Fruit fly (Drosophila melanogaster) whole organism, embryonic: ENCODE data around the gene Usp5.

ENCODE experiments used
- Atf3 ChIP-seq: fragments of 200-800 bp; sonication (Bioruptor generic); optimal IDR thresholded peaks from 3 replicates; lab custom pipeline; 2016; ENCODE audit warnings: missing biosample characterization, missing genetic modification characterization
- CG10654 ChIP-seq: fragments of 200-800 bp; sonication (Bioruptor generic); optimal IDR thresholded peaks from 2 replicates; lab custom pipeline; 2016; ENCODE audit warnings: missing biosample characterization, missing genetic modification characterization
- CG11247 ChIP-seq: fragments of 200-800 bp; sonication (Bioruptor generic); IDR thresholded peaks from 2 replicates; pipeline ENCODE4 v1.3.6; 2022; ENCODE audit warnings: missing biosample characterization, missing genetic modification characterization
- CG11398 ChIP-seq: fragments of 200-800 bp; sonication (Bioruptor generic); optimal IDR thresholded peaks from 2 replicates; lab custom pipeline; 2016; ENCODE audit warnings: missing biosample characterization, missing genetic modification characterization
- CG12155 ChIP-seq: fragments of 200-800 bp; sonication (Bioruptor generic); optimal IDR thresholded peaks from 3 replicates; lab custom pipeline; 2016; ENCODE audit warnings: missing biosample characterization, missing genetic modification characterization
- CG12391 ChIP-seq: fragments of 200-800 bp; sonication (Bioruptor generic); optimal IDR thresholded peaks from 3 replicates; lab custom pipeline; 2018; ENCODE audit warnings: missing biosample characterization, mild to moderate bottlenecking, missing genetic modification characterization, moderate library complexity
- CG12942 ChIP-seq: fragments of 200-800 bp; sonication (Bioruptor generic); optimal IDR thresholded peaks from 3 replicates; lab custom pipeline; 2016; ENCODE audit warnings: missing biosample characterization, missing genetic modification characterization
- CG15011 ChIP-seq: fragments of 200-800 bp; sonication (Bioruptor generic); optimal IDR thresholded peaks from 3 replicates; lab custom pipeline; 2018; ENCODE audit warnings: missing biosample characterization, mild to moderate bottlenecking, missing genetic modification characterization
- CG15269 ChIP-seq: fragments of 200-800 bp; sonication (Bioruptor generic); optimal IDR thresholded peaks from 2 replicates; lab custom pipeline; 2018; ENCODE audit warnings: missing biosample characterization, mild to moderate bottlenecking, missing genetic modification characterization, moderate library complexity
- CG1603 ChIP-seq: fragments of 200-800 bp; sonication (Bioruptor generic); optimal IDR thresholded peaks from 2 replicates; lab custom pipeline; 2019; ENCODE audit warnings: missing biosample characterization, mild to moderate bottlenecking, missing genetic modification characterization, moderate library complexity
- CG16779 ChIP-seq: fragments of 200-800 bp; sonication (Bioruptor generic); IDR thresholded peaks from 2 replicates; pipeline ENCODE4 v1.3.6; 2022; ENCODE audit warnings: missing biosample characterization, missing genetic modification characterization
- CG17912 ChIP-seq: fragments of 200-800 bp; sonication (Bioruptor generic); optimal IDR thresholded peaks from 2 replicates; lab custom pipeline; 2018; ENCODE audit warnings: missing biosample characterization, mild to moderate bottlenecking, missing genetic modification characterization
- CG1832 ChIP-seq: fragments of 200-800 bp; sonication (Bioruptor generic); optimal IDR thresholded peaks from 2 replicates; lab custom pipeline; 2017; ENCODE audit warnings: missing biosample characterization, mild to moderate bottlenecking, missing genetic modification characterization, inconsistent platforms
- CG2202 ChIP-seq: fragments of 200-800 bp; sonication (Bioruptor generic); optimal IDR thresholded peaks from 2 replicates; lab custom pipeline; 2018; ENCODE audit warnings: missing biosample characterization, mild to moderate bottlenecking, missing genetic modification characterization
- CG2712 ChIP-seq: fragments of 200-800 bp; optimal IDR thresholded peaks from 3 replicates; lab custom pipeline; 2019; ENCODE audit warnings: missing biosample characterization, mild to moderate bottlenecking, missing genetic modification characterization, moderate library complexity
- CG30403 ChIP-seq: fragments of 200-800 bp; sonication (Bioruptor generic); optimal IDR thresholded peaks from 3 replicates; lab custom pipeline; 2016; ENCODE audit warnings: missing biosample characterization, missing genetic modification characterization
- CG3163 ChIP-seq: fragments of 200-800 bp; sonication (Bioruptor generic); optimal IDR thresholded peaks from 3 replicates; lab custom pipeline; 2016; ENCODE audit warnings: missing biosample characterization, missing genetic modification characterization
- CG4360 ChIP-seq: fragments of 200-800 bp; sonication (Bioruptor generic); IDR thresholded peaks from 2 replicates; pipeline ENCODE4 v1.3.6; 2022; ENCODE audit warnings: missing biosample characterization, missing genetic modification characterization
- CG6683 ChIP-seq: fragments of 200-800 bp; sonication (Bioruptor generic); optimal IDR thresholded peaks from 2 replicates; lab custom pipeline; 2017; ENCODE audit warnings: missing biosample characterization, mild to moderate bottlenecking, missing genetic modification characterization, missing genetic modification reagents
- CG8478 ChIP-seq: fragments of >200 bp; optimal IDR thresholded peaks from 2 replicates; lab custom pipeline; 2018
- CG9437 ChIP-seq: fragments of 200-800 bp; sonication (Bioruptor generic); optimal IDR thresholded peaks from 2 replicates; lab custom pipeline; 2018; ENCODE audit warnings: missing biosample characterization, mild to moderate bottlenecking, missing genetic modification characterization
- CHES-1-like ChIP-seq: fragments of 200-800 bp; sonication (Bioruptor generic); optimal IDR thresholded peaks from 2 replicates; lab custom pipeline; 2016; ENCODE audit warnings: missing biosample characterization, missing genetic modification characterization
- Dbx ChIP-seq: fragments of 200-800 bp; sonication (Bioruptor generic); IDR thresholded peaks from 3 replicates; pipeline ENCODE4 v1.3.6; 2022; ENCODE audit warnings: missing biosample characterization, missing genetic modification characterization
- Drgx ChIP-seq: fragments of 200-800 bp; sonication (Bioruptor generic); IDR thresholded peaks from 2 replicates; pipeline ENCODE4 v1.3.6; 2022; ENCODE audit warnings: missing biosample characterization, missing genetic modification characterization
- HLH3B ChIP-seq: fragments of 200-800 bp; sonication (Bioruptor generic); IDR thresholded peaks from 2 replicates; pipeline ENCODE4 v1.3.6; 2022; ENCODE audit warnings: missing biosample characterization, missing genetic modification characterization
- Hmx ChIP-seq: fragments of 200-800 bp; sonication (Bioruptor generic); optimal IDR thresholded peaks from 2 replicates; lab custom pipeline; 2016; ENCODE audit warnings: missing biosample characterization, missing genetic modification characterization
- Oaz ChIP-seq: fragments of 200-800 bp; sonication (Bioruptor generic); IDR thresholded peaks from 2 replicates; pipeline ENCODE4 v1.3.6; 2022; ENCODE audit warnings: missing biosample characterization, missing genetic modification characterization
- Opbp ChIP-seq: fragments of 200-800 bp; sonication (Bioruptor generic); IDR thresholded peaks from 3 replicates; pipeline ENCODE4 v1.3.6; 2022; ENCODE audit warnings: missing biosample characterization, missing genetic modification characterization; ENCODE audit not compliant: partially characterized antibody
- Rfx ChIP-seq: fragments of 200-800 bp; sonication (Bioruptor generic); IDR thresholded peaks from 2 replicates; pipeline ENCODE4 v1.3.6; 2022; ENCODE audit warnings: missing biosample characterization, missing genetic modification characterization
- Sox102F ChIP-seq: fragments of 200-800 bp; sonication (Bioruptor generic); optimal IDR thresholded peaks from 2 replicates; lab custom pipeline; 2018; ENCODE audit warnings: missing biosample characterization, mild to moderate bottlenecking, missing genetic modification characterization, moderate library complexity
- amos ChIP-seq: fragments of 200-800 bp; sonication (Bioruptor generic); IDR thresholded peaks from 2 replicates; pipeline ENCODE4 v1.3.6; 2022; ENCODE audit warnings: missing biosample characterization, missing genetic modification characterization; ENCODE audit not compliant: partially characterized antibody
- ato ChIP-seq: fragments of 200-800 bp; sonication (Bioruptor generic); IDR thresholded peaks from 2 replicates; pipeline ENCODE4 v1.3.6; 2022; ENCODE audit warnings: missing biosample characterization, missing genetic modification characterization; ENCODE audit not compliant: partially characterized antibody
- crol ChIP-seq: fragments of 200-800 bp; sonication (Bioruptor generic); IDR thresholded peaks from 2 replicates; pipeline ENCODE4 v1.3.6; 2022; ENCODE audit warnings: missing biosample characterization, missing genetic modification characterization
- da ChIP-seq: fragments of 200-800 bp; sonication (Bioruptor generic); optimal IDR thresholded peaks from 2 replicates; lab custom pipeline; 2016; ENCODE audit warnings: missing biosample characterization, missing genetic modification characterization
- dpn ChIP-seq, 2 experiments: fragments of 200-800 bp; sonication (Bioruptor generic); optimal IDR thresholded peaks; 3 replicates each; lab custom pipeline; 2016; ENCODE audit warnings: missing biosample characterization in 2 of 2, missing genetic modification characterization in 2 of 2
- eyg ChIP-seq: fragments of 200-800 bp; sonication (Bioruptor generic); optimal IDR thresholded peaks from 3 replicates; lab custom pipeline; 2016; ENCODE audit warnings: missing biosample characterization, missing genetic modification characterization
- grau ChIP-seq: fragments of 200-800 bp; optimal IDR thresholded peaks from 3 replicates; lab custom pipeline; 2019; ENCODE audit warnings: missing biosample characterization, mild to moderate bottlenecking, missing genetic modification characterization, moderate library complexity
- ham ChIP-seq: fragments of 200-800 bp; sonication (Bioruptor generic); IDR thresholded peaks from 2 replicates; pipeline ENCODE4 v1.3.6; 2022; ENCODE audit warnings: missing biosample characterization, missing genetic modification characterization
- kni ChIP-seq: fragments of 200-800 bp; sonication (Bioruptor generic); optimal IDR thresholded peaks from 3 replicates; lab custom pipeline; 2017; ENCODE audit warnings: mild to moderate bottlenecking, missing biosample characterization, missing genetic modification reagents, missing genetic modification characterization
- lilli ChIP-seq: fragments of 200-800 bp; sonication (Bioruptor generic); optimal IDR thresholded peaks from 3 replicates; lab custom pipeline; 2016; ENCODE audit warnings: missing biosample characterization, missing genetic modification characterization
- lola ChIP-seq, 3 experiments: fragments of >200 bp in 2 of 3; fragments of 200-800 bp in 1 of 3; sonication (Bioruptor generic) in 1 of 3; optimal IDR thresholded peaks; 2 replicates each; lab custom pipeline; 2017 to 2019; ENCODE audit warnings: missing biosample characterization in 3 of 3, missing genetic modification characterization in 3 of 3, mild to moderate bottlenecking in 1 of 3, moderate library complexity in 1 of 3
- pan ChIP-seq, 4 experiments: fragments of >200 bp in 3 of 4; fragments of 200-800 bp in 1 of 4; sonication (Bioruptor generic) in 1 of 4; optimal IDR thresholded peaks in 3 of 4; IDR thresholded peaks in 1 of 4; 2 replicates each; pipeline versions ENCODE4 v1.3.6 to Lab custom; 2017 to 2022; ENCODE audit warnings: missing biosample characterization in 2 of 4, missing genetic modification characterization in 2 of 4, mixed read lengths in 1 of 4
- pho ChIP-seq: fragments of 200-800 bp; sonication (Bioruptor generic); optimal IDR thresholded peaks from 2 replicates; lab custom pipeline; 2016; ENCODE audit warnings: missing biosample characterization, missing genetic modification characterization
- pita ChIP-seq: fragments of 200-800 bp; sonication (Bioruptor generic); optimal IDR thresholded peaks from 2 replicates; lab custom pipeline; 2017; ENCODE audit warnings: missing biosample characterization, mild to moderate bottlenecking, missing genetic modification characterization
- pum ChIP-seq: fragments of 200-800 bp; sonication (Bioruptor generic); optimal IDR thresholded peaks from 2 replicates; lab custom pipeline; 2016; ENCODE audit warnings: missing biosample characterization, missing genetic modification characterization
- repo ChIP-seq: fragments of 200-800 bp; sonication (Bioruptor generic); optimal IDR thresholded peaks from 2 replicates; lab custom pipeline; 2016; ENCODE audit warnings: missing biosample characterization, missing genetic modification characterization
- stc ChIP-seq: fragments of 200-800 bp; sonication (Bioruptor generic); IDR thresholded peaks from 2 replicates; pipeline ENCODE4 v1.3.6; 2022; ENCODE audit warnings: missing biosample characterization, missing genetic modification characterization
- tap ChIP-seq: fragments of 200-800 bp; optimal IDR thresholded peaks from 3 replicates; lab custom pipeline; 2019; ENCODE audit warnings: missing biosample characterization, mild to moderate bottlenecking, missing genetic modification characterization, moderate library complexity
- usp ChIP-seq: fragments of >200 bp; optimal IDR thresholded peaks from 2 replicates; lab custom pipeline; 2017; ENCODE audit warnings: missing biosample characterization, missing genetic modification characterization
- wdn ChIP-seq: fragments of 200-800 bp; sonication (Bioruptor generic); IDR thresholded peaks from 2 replicates; pipeline ENCODE4 v1.3.6; 2022; ENCODE audit warnings: missing biosample characterization, missing genetic modification characterization
- zf30C ChIP-seq: fragments of 200-800 bp; sonication (Bioruptor generic); optimal IDR thresholded peaks from 3 replicates; lab custom pipeline; 2018; ENCODE audit warnings: missing biosample characterization, mild to moderate bottlenecking, missing genetic modification characterization

Usp5 gene

dm6 chr3L:3179474-3179873, 31.3 kb upstream of the Usp5 start (continued):
- TF ChIP-seq CG11398 (GFP tag; lab: Kevin White, UChicago) (peak; percentile 24), grau (tag; lab: Kevin White, UChicago) (peak; percentile 87), CG17912 (GFP tag; lab: Kevin White, UChicago) (no peak), Hmx (GFP tag; lab: Kevin White, UChicago) (no peak), Opbp (GFP tag; lab: Robert Waterston, UW) (no peak), CG12942 (GFP tag; lab: Kevin White, UChicago) (peak; percentile 61), usp (GFP tag; lab: Kevin White, UChicago) (no peak), CG3163 (GFP tag; lab: Kevin White, UChicago) (no peak), CHES-1-like (GFP tag; lab: Kevin White, UChicago) (peak; percentile 56), Drgx (GFP tag; lab: Robert Waterston, UW) (peak; percentile 90), CG15011 (GFP tag; lab: Kevin White, UChicago) (peak; percentile 81), Sox102F (GFP tag; lab: Kevin White, UChicago) (peak; percentile 86), CG2202 (tag; lab: Kevin White, UChicago) (peak; percentile 74), dpn (GFP tag; optimal IDR thresholded peaks at IDR 0.05; lab: Kevin White, UChicago) (peak; percentile 85 to 89), Dbx (GFP tag; lab: Robert Waterston, UW) (peak; percentile 84), CG4360 (GFP tag; lab: Robert Waterston, UW) (peak; percentile 74), CG10654 (GFP tag; lab: Kevin White, UChicago) (peak; percentile 78), ato (GFP tag; lab: Robert Waterston, UW) (no peak), wdn (GFP tag; lab: Robert Waterston, UW) (peak; percentile 75), CG8478 (lab: Kevin White, UChicago) (no peak), tap (peak; percentile 88), Oaz (peak; percentile 67), ham (GFP tag; lab: Robert Waterston, UW) (peak; percentile 42; the same call in 1 of the 2 replicates), da (no peak), CG11247 (GFP tag; lab: Robert Waterston, UW) (peak; percentile 86), HLH3B (GFP tag; lab: Robert Waterston, UW) (peak; percentile 86), pan (optimal IDR thresholded peaks at IDR 0.05; lab: Kevin White, UChicago) (no peak), pan (GFP tag; optimal IDR thresholded peaks at IDR 0.05 in 1 of 2, IDR thresholded peaks at IDR 0.05 in 1 of 2) (peak in 1 of 2 experiments; percentile 92), zf30C (GFP tag; lab: Kevin White, UChicago) (no peak), CG12155 (GFP tag; lab: Kevin White, UChicago) (peak; percentile 76), CG30403 (peak; percentile 86), pho (GFP tag; lab: Kevin White, UChicago) (peak; percentile 54), kni (GFP tag; lab: Kevin White, UChicago) (peak; percentile 8), CG12391 (tag; lab: Kevin White, UChicago) (peak; percentile 87), CG15269 (tag; lab: Kevin White, UChicago) (peak; percentile 91), lilli (peak; percentile 88), Atf3 (peak; percentile 31), CG1603 (tag; lab: Kevin White, UChicago) (peak; percentile 90), CG2712 (tag; lab: Kevin White, UChicago) (peak; percentile 92), lola (GFP tag; optimal IDR thresholded peaks at IDR 0.05; lab: Kevin White, UChicago) (peak in 1 of 3 experiments; percentile 80), eyg (GFP tag; lab: Kevin White, UChicago) (peak; percentile 78), pita (GFP tag; lab: Kevin White, UChicago) (no peak), pum (GFP tag; lab: Kevin White, UChicago) (peak; percentile 77), CG16779 (GFP tag; lab: Robert Waterston, UW) (peak; percentile 90), crol (GFP tag; lab: Robert Waterston, UW) (no peak), stc (GFP tag; lab: Robert Waterston, UW) (peak; percentile 85), repo (GFP tag; lab: Kevin White, UChicago) (peak; percentile 80), amos (GFP tag; lab: Robert Waterston, UW) (no peak), CG1832 (GFP tag; lab: Kevin White, UChicago) (no peak), Rfx (peak; percentile 94), CG9437 (GFP tag; lab: Kevin White, UChicago) (peak; percentile 63), CG6683 (GFP tag; lab: Kevin White, UChicago) (peak; percentile 79)
